Worm (Caenorhabditis elegans): ENCODE data around the gene C52B11.5.

ce11 chrX:1293471-1293870 is 20.9 kb downstream of the C52B11.5 start:
- TF ChIP-seq nhr-23 (tag; optimal IDR thresholded peaks at IDR 0.05) (no peak), mdl-1 (tag; optimal IDR thresholded peaks at IDR 0.05) (no peak), jun-1 (tag; optimal IDR thresholded peaks at IDR 0.05) (no peak), nfya-1 (tag; optimal IDR thresholded peaks at IDR 0.05; ENCODE audit: insufficient read depth) (no peak), nhr-67 (tag; optimal IDR thresholded peaks at IDR 0.05) (no peak), ztf-11 (tag; optimal IDR thresholded peaks at IDR 0.05) (no peak), zag-1 (tag; optimal IDR thresholded peaks at IDR 0.05) (no peak), lin-39 (tag; optimal IDR thresholded peaks at IDR 0.05) (no peak), skn-1 (tag; optimal IDR thresholded peaks at IDR 0.05) (no peak), R02D3.7 (tag; optimal IDR thresholded peaks at IDR 0.05) (no peak), elt-2 (tag; optimal IDR thresholded peaks at IDR 0.05) (no peak), ama-1 (optimal IDR thresholded peaks at IDR 0.05) (no peak)

Data from whole organism, L3 larva.